Fruit fly (Drosophila melanogaster) whole organism, embryonic: Measurements from ENCODE around the gene CG11597.

Experiments used
- Antp ChIP-seq: fragments of 200-800 bp; sonication (Bioruptor generic); optimal IDR thresholded peaks from 3 replicates; lab custom pipeline; 2016; ENCODE audit warnings: missing biosample characterization, missing genetic modification characterization
- CG10321 ChIP-seq: fragments of 200-800 bp; sonication (Bioruptor generic); IDR thresholded peaks from 2 replicates; pipeline ENCODE4 v1.3.6; 2022; ENCODE audit warnings: missing biosample characterization, missing genetic modification characterization
- CG11398 ChIP-seq: fragments of 200-800 bp; sonication (Bioruptor generic); optimal IDR thresholded peaks from 2 replicates; lab custom pipeline; 2016; ENCODE audit warnings: missing biosample characterization, missing genetic modification characterization
- CG12104 ChIP-seq: fragments of 200-800 bp; sonication (Bioruptor generic); optimal IDR thresholded peaks from 3 replicates; lab custom pipeline; 2016; ENCODE audit warnings: missing biosample characterization, missing genetic modification characterization
- CG12391 ChIP-seq: fragments of 200-800 bp; sonication (Bioruptor generic); optimal IDR thresholded peaks from 3 replicates; lab custom pipeline; 2018; ENCODE audit warnings: missing biosample characterization, mild to moderate bottlenecking, missing genetic modification characterization, moderate library complexity
- CG13287 ChIP-seq: fragments of 200-800 bp; sonication (Bioruptor generic); IDR thresholded peaks from 2 replicates; pipeline ENCODE4 v1.3.6; 2022; ENCODE audit warnings: missing biosample characterization, missing genetic modification characterization; ENCODE audit not compliant: partially characterized antibody
- CG15011 ChIP-seq: fragments of 200-800 bp; sonication (Bioruptor generic); optimal IDR thresholded peaks from 3 replicates; lab custom pipeline; 2018; ENCODE audit warnings: missing biosample characterization, mild to moderate bottlenecking, missing genetic modification characterization
- CG15479 ChIP-seq: fragments of 200-800 bp; sonication (Bioruptor generic); optimal IDR thresholded peaks from 3 replicates; lab custom pipeline; 2019; ENCODE audit warnings: missing biosample characterization, mild to moderate bottlenecking, missing genetic modification characterization, moderate library complexity
- CG16813 ChIP-seq: fragments of 200-800 bp; sonication (Bioruptor generic); IDR thresholded peaks from 3 replicates; pipeline ENCODE4 v1.3.6; 2022; ENCODE audit warnings: missing biosample characterization, missing genetic modification characterization; ENCODE audit not compliant: partially characterized antibody
- CG16815 ChIP-seq: fragments of 200-800 bp; sonication (Bioruptor generic); optimal IDR thresholded peaks from 3 replicates; lab custom pipeline; 2017; ENCODE audit warnings: missing biosample characterization, mild to moderate bottlenecking, missing genetic modification characterization
- CG17359 ChIP-seq: fragments of 200-800 bp; sonication (Bioruptor generic); optimal IDR thresholded peaks from 3 replicates; lab custom pipeline; 2018; ENCODE audit warnings: missing biosample characterization, mild to moderate bottlenecking, missing genetic modification characterization, moderate library complexity
- CG34376 ChIP-seq: fragments of 200-800 bp; sonication (Bioruptor generic); optimal IDR thresholded peaks from 2 replicates; lab custom pipeline; 2018; ENCODE audit warnings: missing biosample characterization, mild to moderate bottlenecking, missing genetic modification characterization
- CG3995 ChIP-seq: fragments of 200-800 bp; sonication (Bioruptor generic); optimal IDR thresholded peaks from 3 replicates; lab custom pipeline; 2016; ENCODE audit warnings: missing biosample characterization, missing genetic modification characterization
- CG4328 ChIP-seq: fragments of 200-800 bp; sonication (Bioruptor generic); optimal IDR thresholded peaks from 3 replicates; lab custom pipeline; 2017; ENCODE audit warnings: missing biosample characterization, missing genetic modification reagents, missing genetic modification characterization
- CG4404 ChIP-seq: fragments of 200-800 bp; sonication (Bioruptor generic); IDR thresholded peaks from 2 replicates; pipeline ENCODE4 v1.3.6; 2022; ENCODE audit warnings: missing biosample characterization, missing genetic modification characterization
- CG6254 ChIP-seq: fragments of 200-800 bp; sonication (Bioruptor generic); optimal IDR thresholded peaks from 3 replicates; lab custom pipeline; 2017; ENCODE audit warnings: mild to moderate bottlenecking, missing biosample characterization, missing genetic modification reagents, missing genetic modification characterization
- CG6765 ChIP-seq: fragments of 200-800 bp; sonication (Bioruptor generic); optimal IDR thresholded peaks from 3 replicates; lab custom pipeline; 2017; ENCODE audit warnings: missing biosample characterization, mild to moderate bottlenecking, missing genetic modification characterization
- CG7745 ChIP-seq: fragments of 200-800 bp; sonication (Bioruptor generic); optimal IDR thresholded peaks from 2 replicates; lab custom pipeline; 2018; ENCODE audit warnings: missing biosample characterization, mild to moderate bottlenecking, missing genetic modification characterization, moderate library complexity
- CG8388 ChIP-seq: fragments of 200-800 bp; sonication (Bioruptor generic); optimal IDR thresholded peaks from 2 replicates; lab custom pipeline; 2019; ENCODE audit warnings: missing biosample characterization, mild to moderate bottlenecking, missing genetic modification characterization, moderate library complexity
- CG8478 ChIP-seq: fragments of >200 bp; optimal IDR thresholded peaks from 2 replicates; lab custom pipeline; 2018
- CG9215 ChIP-seq: fragments of 200-800 bp; sonication (Bioruptor generic); IDR thresholded peaks from 2 replicates; pipeline ENCODE4 v1.3.6; 2022; ENCODE audit warnings: missing biosample characterization, missing genetic modification characterization
- CG9727 ChIP-seq: fragments of 200-800 bp; sonication (Bioruptor generic); optimal IDR thresholded peaks from 3 replicates; lab custom pipeline; 2017; ENCODE audit warnings: missing biosample characterization, mild to moderate bottlenecking, missing genetic modification characterization
- E2f1 ChIP-seq: fragments of 200-800 bp; sonication (Bioruptor generic); IDR thresholded peaks from 2 replicates; pipeline ENCODE4 v1.3.6; 2022; ENCODE audit warnings: missing biosample characterization, missing genetic modification characterization
- HmgD ChIP-seq: fragments of 200-800 bp; sonication (Bioruptor generic); optimal IDR thresholded peaks from 3 replicates; lab custom pipeline; 2016; ENCODE audit warnings: missing biosample characterization, missing genetic modification characterization
- NC2α ChIP-seq: fragments of 200-800 bp; sonication (Bioruptor generic); optimal IDR thresholded peaks from 2 replicates; lab custom pipeline; 2016; ENCODE audit warnings: missing biosample characterization, missing genetic modification characterization
- Ravus ChIP-seq: fragments of 200-800 bp; sonication (Bioruptor generic); IDR thresholded peaks from 2 replicates; pipeline ENCODE4 v1.3.6; 2022; ENCODE audit warnings: missing biosample characterization, missing genetic modification characterization
- az2 ChIP-seq: fragments of 200-800 bp; sonication (Bioruptor generic); optimal IDR thresholded peaks from 3 replicates; lab custom pipeline; 2016; ENCODE audit warnings: missing biosample characterization, missing genetic modification characterization
- cg ChIP-seq: fragments of 200-800 bp; sonication (Bioruptor generic); optimal IDR thresholded peaks from 3 replicates; lab custom pipeline; 2019; ENCODE audit warnings: missing biosample characterization, mild to moderate bottlenecking, missing genetic modification characterization, moderate library complexity
- chinmo ChIP-seq: fragments of 200-800 bp; sonication (Bioruptor generic); IDR thresholded peaks from 4 replicates; pipeline ENCODE4 v1.3.6; 2022; ENCODE audit warnings: missing biosample characterization, missing genetic modification characterization; ENCODE audit not compliant: partially characterized antibody
- crp ChIP-seq, 2 experiments: fragments of 200-800 bp; sonication (Bioruptor generic); optimal IDR thresholded peaks; 2 replicates in 1 of 2; 3 replicates in 1 of 2; lab custom pipeline; 2017; ENCODE audit warnings: missing biosample characterization in 2 of 2, missing genetic modification characterization in 2 of 2, mild to moderate bottlenecking in 1 of 2, moderate library complexity in 1 of 2
- da ChIP-seq: fragments of 200-800 bp; sonication (Bioruptor generic); optimal IDR thresholded peaks from 2 replicates; lab custom pipeline; 2016; ENCODE audit warnings: missing biosample characterization, missing genetic modification characterization
- danr ChIP-seq: fragments of 200-800 bp; sonication (Bioruptor generic); IDR thresholded peaks from 2 replicates; pipeline ENCODE4 v1.3.6; 2022; ENCODE audit warnings: missing biosample characterization, missing genetic modification characterization
- eve ChIP-seq, 2 experiments: fragments of >200 bp; optimal IDR thresholded peaks; 2 replicates each; lab custom pipeline; 2017; ENCODE audit warnings: missing biosample characterization in 2 of 2, missing genetic modification characterization in 2 of 2
- hkb ChIP-seq, 2 experiments: fragments of 200-800 bp in 1 of 2; fragments of >200 bp in 1 of 2; sonication (Bioruptor generic) in 1 of 2; IDR thresholded peaks in 1 of 2; optimal IDR thresholded peaks in 1 of 2; 2 replicates each; pipeline versions ENCODE4 v1.3.6 to Lab custom; 2017 to 2022; ENCODE audit warnings: missing biosample characterization in 1 of 2, missing genetic modification characterization in 1 of 2
- insv ChIP-seq, 2 experiments: fragments of 200-800 bp; sonication (Bioruptor generic); optimal IDR thresholded peaks; 3 replicates each; lab custom pipeline; 2016 to 2018; ENCODE audit warnings: missing biosample characterization in 2 of 2, missing genetic modification characterization in 2 of 2
- lbe ChIP-seq: fragments of 200-800 bp; sonication (Bioruptor generic); optimal IDR thresholded peaks from 2 replicates; lab custom pipeline; 2016; ENCODE audit warnings: missing biosample characterization, mild to moderate bottlenecking, missing genetic modification characterization
- mld ChIP-seq: fragments of 200-800 bp; sonication (Bioruptor generic); IDR thresholded peaks from 3 replicates; pipeline ENCODE4 v1.3.6; 2022; ENCODE audit warnings: missing biosample characterization, missing genetic modification characterization; ENCODE audit not compliant: partially characterized antibody
- psq ChIP-seq: fragments of 200-800 bp; sonication (Bioruptor generic); optimal IDR thresholded peaks from 2 replicates; lab custom pipeline; 2017; ENCODE audit warnings: missing biosample characterization, missing genetic modification characterization
- rib ChIP-seq: fragments of 200-800 bp; sonication (Bioruptor generic); IDR thresholded peaks from 2 replicates; pipeline ENCODE4 v1.3.6; 2022; ENCODE audit warnings: missing biosample characterization, missing genetic modification characterization
- sd ChIP-seq: fragments of 200-800 bp; sonication (Bioruptor generic); optimal IDR thresholded peaks from 3 replicates; lab custom pipeline; 2018; ENCODE audit warnings: missing biosample characterization, mild to moderate bottlenecking, missing genetic modification characterization, moderate library complexity
- sima ChIP-seq: fragments of 200-800 bp; sonication (Bioruptor generic); optimal IDR thresholded peaks from 2 replicates; lab custom pipeline; 2016; ENCODE audit warnings: missing biosample characterization, missing genetic modification characterization
- stc ChIP-seq: fragments of 200-800 bp; sonication (Bioruptor generic); IDR thresholded peaks from 2 replicates; pipeline ENCODE4 v1.3.6; 2022; ENCODE audit warnings: missing biosample characterization, missing genetic modification characterization
- trem ChIP-seq: fragments of 200-800 bp; optimal IDR thresholded peaks from 3 replicates; lab custom pipeline; 2019; ENCODE audit warnings: missing biosample characterization, mild to moderate bottlenecking, missing genetic modification characterization, moderate library complexity
- wdn ChIP-seq: fragments of 200-800 bp; sonication (Bioruptor generic); IDR thresholded peaks from 2 replicates; pipeline ENCODE4 v1.3.6; 2022; ENCODE audit warnings: missing biosample characterization, missing genetic modification characterization

CG11597 gene

DNA sequence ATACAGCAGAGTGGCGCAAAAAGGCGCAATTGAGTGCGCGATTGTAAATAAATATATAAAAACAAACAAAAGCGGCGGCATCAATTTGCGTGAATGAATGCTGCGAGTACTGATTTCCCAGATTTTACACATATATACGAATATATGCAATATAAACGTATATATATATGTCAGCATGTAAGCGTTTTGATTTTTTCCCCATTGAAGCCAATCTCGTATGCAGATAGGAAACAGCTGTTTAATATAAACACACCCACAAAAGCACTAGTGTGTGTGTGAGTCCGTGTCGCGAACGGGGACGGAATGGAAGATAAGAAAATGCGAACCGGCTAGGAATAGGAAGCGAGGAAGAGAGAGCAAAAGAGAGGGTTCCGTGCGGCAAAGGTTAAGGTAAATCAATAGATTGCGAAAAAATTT is 33.1 kb downstream of the CG11597 start (continued):
- TF ChIP-seq CG4404 (no peak), CG9215 (GFP tag; lab: Robert Waterston, UW) (no peak), CG15011 (GFP tag; lab: Kevin White, UChicago) (no peak), CG15479 (GFP tag; lab: Kevin White, UChicago) (peak; percentile 70), E2f1 (GFP tag; lab: Robert Waterston, UW) (no peak), CG17359 (tag; lab: Kevin White, UChicago) (no peak), CG16815 (GFP tag; lab: Kevin White, UChicago) (no peak), danr (GFP tag; lab: Robert Waterston, UW) (no peak), psq (GFP tag; lab: Kevin White, UChicago) (peak; percentile 77), CG16813 (GFP tag; lab: Robert Waterston, UW) (no peak), CG12104 (GFP tag; lab: Kevin White, UChicago) (no peak), CG6254 (GFP tag; lab: Kevin White, UChicago) (no peak), crp (GFP tag; optimal IDR thresholded peaks at IDR 0.05; lab: Kevin White, UChicago) (peak in 1 of 2 experiments; percentile 76), sima (GFP tag; lab: Kevin White, UChicago) (no peak), CG13287 (GFP tag; lab: Robert Waterston, UW) (peak; percentile 35), eve (GFP tag; optimal IDR thresholded peaks at IDR 0.05; lab: Kevin White, UChicago) (no peak), CG3995 (GFP tag; lab: Kevin White, UChicago) (no peak), sd (tag; lab: Kevin White, UChicago) (no peak), CG7745 (no peak), CG6765 (GFP tag; lab: Kevin White, UChicago) (no peak), CG11398 (GFP tag; lab: Kevin White, UChicago) (no peak), rib (GFP tag; lab: Robert Waterston, UW) (no peak), az2 (GFP tag; lab: Kevin White, UChicago) (no peak), Ravus (GFP tag; lab: Robert Waterston, UW) (no peak), insv (GFP tag; optimal IDR thresholded peaks at IDR 0.05; lab: Kevin White, UChicago) (no peak), hkb (optimal IDR thresholded peaks at IDR 0.05; lab: Kevin White, UChicago) (no peak), hkb (GFP tag; IDR thresholded peaks at IDR 0.05; lab: Robert Waterston, UW) (no peak), mld (GFP tag; lab: Robert Waterston, UW) (no peak), da (GFP tag; lab: Kevin White, UChicago) (no peak), stc (GFP tag; lab: Robert Waterston, UW) (no peak), NC2α (no peak), CG12391 (tag; lab: Kevin White, UChicago) (no peak), lbe (GFP tag; lab: Kevin White, UChicago) (peak; percentile 2), Antp (GFP tag; lab: Kevin White, UChicago) (no peak), CG9727 (GFP tag; lab: Kevin White, UChicago) (no peak), CG10321 (GFP tag; lab: Robert Waterston, UW) (no peak), wdn (no peak), CG8478 (lab: Kevin White, UChicago) (no peak), CG4328 (GFP tag; lab: Kevin White, UChicago) (no peak), CG34376 (GFP tag; lab: Kevin White, UChicago) (peak; percentile 23), cg (GFP tag; lab: Kevin White, UChicago) (peak; percentile 70), chinmo (GFP tag; lab: Robert Waterston, UW) (peak; percentile 81; the same call in 2 of the 4 replicates), trem (tag; lab: Kevin White, UChicago) (no peak), CG8388 (GFP tag; lab: Kevin White, UChicago) (no peak), HmgD (GFP tag; lab: Kevin White, UChicago) (no peak)
- TF ChIP-seq, all 482 proteins: peak for 14
